Fruit fly (Drosophila melanogaster): ENCODE measurements around the gene CG6163.

The CG6163 gene

dm6 chr3L:11405362-11406254 is 40.9 kb upstream of the CG6163 start (continued):
- TF ChIP-seq dsf (GFP tag; optimal IDR thresholded peaks at IDR 0.05; ENCODE audit: borderline replicate concordance) (peak; percentile 83), lola (GFP tag; optimal IDR thresholded peaks at IDR 0.05) (no peak), Rel (GFP tag; optimal IDR thresholded peaks at IDR 0.05) (peak; percentile 65), Rel (tag; optimal IDR thresholded peaks at IDR 0.05) (peak; percentile 63), GATAd (GFP tag; optimal IDR thresholded peaks at IDR 0.05) (peak; percentile 55), sage (GFP tag; optimal IDR thresholded peaks at IDR 0.05) (peak; percentile 89), Dif (GFP tag; optimal IDR thresholded peaks at IDR 0.05; ENCODE audit: partially characterized antibody) (no peak), usp (GFP tag; optimal IDR thresholded peaks at IDR 0.05) (no peak), Myc (optimal IDR thresholded peaks at IDR 0.05) (no peak), dmrt93B (GFP tag; optimal IDR thresholded peaks at IDR 0.05) (peak; percentile 59), h (GFP tag; optimal IDR thresholded peaks at IDR 0.05) (peak; percentile 96), Hr78 (GFP tag; optimal IDR thresholded peaks at IDR 0.05) (no peak)

- TF ChIP-seq Dfd (GFP tag; optimal IDR thresholded peaks at IDR 0.05), result no peak
- no peak for TF ChIP-seq brk (GFP tag; optimal IDR thresholded peaks at IDR 0.05)
- TF ChIP-seq Hnf4 (GFP tag; optimal IDR thresholded peaks at IDR 0.05), result peak; percentile 59
- TF ChIP-seq fru (GFP tag; optimal IDR thresholded peaks at IDR 0.05), result peak; percentile 59
- TF ChIP-seq CrebA (GFP tag; optimal IDR thresholded peaks at IDR 0.05; ENCODE audit: borderline replicate concordance), result no peak
- no peak for TF ChIP-seq Mio (GFP tag; optimal IDR thresholded peaks at IDR 0.05)
- TF ChIP-seq HLH106 (tag; optimal IDR thresholded peaks at IDR 0.05), result peak; percentile 34
- TF ChIP-seq sage (GFP tag; optimal IDR thresholded peaks at IDR 0.05), result no peak
- peak; percentile 25 for TF ChIP-seq Sp1 (GFP tag; optimal IDR thresholded peaks at IDR 0.05)
- TF ChIP-seq Myc (optimal IDR thresholded peaks at IDR 0.05), result no peak
- TF ChIP-seq lola (GFP tag; optimal IDR thresholded peaks at IDR 0.05), result no peak
- TF ChIP-seq psq (GFP tag; optimal IDR thresholded peaks at IDR 0.05), result peak; percentile 42
- peak; percentile 69 for TF ChIP-seq woc (GFP tag; optimal IDR thresholded peaks at IDR 0.05)
- TF ChIP-seq jim (GFP tag; optimal IDR thresholded peaks at IDR 0.05), result no peak
- peak in 1 of 2 experiments; percentile 73 for TF ChIP-seq foxo (GFP tag; optimal IDR thresholded peaks at IDR 0.05)
- no peak for TF ChIP-seq CG9705 (GFP tag; optimal IDR thresholded peaks at IDR 0.05)
- peak; percentile 6 for TF ChIP-seq sv (GFP tag; optimal IDR thresholded peaks at IDR 0.05)
- TF ChIP-seq br (GFP tag; optimal IDR thresholded peaks at IDR 0.05), result peak; percentile 49
- TF ChIP-seq OdsH (GFP tag; optimal IDR thresholded peaks at IDR 0.05), result peak; percentile 62
- TF ChIP-seq ey (GFP tag; optimal IDR thresholded peaks at IDR 0.05), result peak; percentile 60
- peak; percentile 62 for TF ChIP-seq rgr (GFP tag; optimal IDR thresholded peaks at IDR 0.05)
- TF ChIP-seq h (GFP tag; optimal IDR thresholded peaks at IDR 0.05), result peak; percentile 68
These were observed 38.9 kb upstream of the CG6163 start for dm6 chr3L:11403542-11403941.

- no peak for TF ChIP-seq CrebA (GFP tag; optimal IDR thresholded peaks at IDR 0.05; ENCODE audit: borderline replicate concordance)
- peak; percentile 21 for TF ChIP-seq fru (GFP tag; optimal IDR thresholded peaks at IDR 0.05)
- no peak for TF ChIP-seq N (GFP tag; optimal IDR thresholded peaks at IDR 0.05)
- TF ChIP-seq h (GFP tag; optimal IDR thresholded peaks at IDR 0.05), result peak; percentile 38
- no peak for TF ChIP-seq lola (GFP tag; optimal IDR thresholded peaks at IDR 0.05)
- no peak for TF ChIP-seq sv (GFP tag; optimal IDR thresholded peaks at IDR 0.05)
- TF ChIP-seq dl (GFP tag; optimal IDR thresholded peaks at IDR 0.05; ENCODE audit: insufficient read depth in 1 of 2, partially characterized antibody in 2 of 2), result no peak
- peak; percentile 8 for TF ChIP-seq HLH106 (tag; optimal IDR thresholded peaks at IDR 0.05)
- peak; percentile 6 for TF ChIP-seq woc (GFP tag; optimal IDR thresholded peaks at IDR 0.05)
- no peak for TF ChIP-seq Abd-B (GFP tag; optimal IDR thresholded peaks at IDR 0.05)
- TF ChIP-seq Myc (optimal IDR thresholded peaks at IDR 0.05), result no peak
- no peak for TF ChIP-seq Dif (GFP tag; optimal IDR thresholded peaks at IDR 0.05; ENCODE audit: partially characterized antibody)
- TF ChIP-seq psq (GFP tag; optimal IDR thresholded peaks at IDR 0.05), result no peak
- TF ChIP-seq Sp1 (GFP tag; optimal IDR thresholded peaks at IDR 0.05), result no peak
- no peak for TF ChIP-seq CG32264 (GFP tag; optimal IDR thresholded peaks at IDR 0.05)
- TF ChIP-seq pan (optimal IDR thresholded peaks at IDR 0.05), result no peak
- TF ChIP-seq OdsH (GFP tag; optimal IDR thresholded peaks at IDR 0.05), result peak; percentile 19
- no peak for TF ChIP-seq usp (GFP tag; optimal IDR thresholded peaks at IDR 0.05)
- peak in 1 of 2 experiments; percentile 26 for TF ChIP-seq foxo (GFP tag; optimal IDR thresholded peaks at IDR 0.05)
- TF ChIP-seq tai (GFP tag; optimal IDR thresholded peaks at IDR 0.05), result no peak
- TF ChIP-seq rgr (GFP tag; optimal IDR thresholded peaks at IDR 0.05), result peak; percentile 0
- TF ChIP-seq Hr78 (GFP tag; optimal IDR thresholded peaks at IDR 0.05), result no peak
- peak; percentile 14 for TF ChIP-seq ey (GFP tag; optimal IDR thresholded peaks at IDR 0.05)
- no peak for TF ChIP-seq Dfd (GFP tag; optimal IDR thresholded peaks at IDR 0.05)
These were observed 37.6 kb upstream of the CG6163 start for dm6 chr3L:11402305-11402704.

Data from whole organism, wandering third instar larva.